Worm (Caenorhabditis elegans) whole organism, late embryonic: Measurements from ENCODE around the gene gei-14.

ENCODE experiments used
- C38D4.7 ChIP-seq: fragments of 200-800 bp; sonication (Bioruptor generic); optimal IDR thresholded peaks from 2 replicates; lab custom pipeline; 2018; ENCODE audit warnings: mild to moderate bottlenecking, missing genetic modification characterization, moderate library complexity, missing compliant biosample characterization
- F13H6.1 ChIP-seq: sonication (generic microtip); optimal IDR thresholded peaks from 2 replicates; lab custom pipeline; 2016; ENCODE audit warnings: missing genetic modification characterization, missing compliant biosample characterization
- K09A11.1 ChIP-seq: sonication (generic microtip); optimal IDR thresholded peaks from 2 replicates; lab custom pipeline; 2017; ENCODE audit warnings: antibody characterized with exemption, mild to moderate bottlenecking, missing genetic modification characterization, missing compliant biosample characterization; ENCODE audit not compliant: insufficient read depth
- ahr-1 ChIP-seq: sonication (generic microtip); optimal IDR thresholded peaks from 2 replicates; lab custom pipeline; 2016; ENCODE audit warnings: missing genetic modification characterization, missing compliant biosample characterization
- ama-1 ChIP-seq: fragments of 150-350 bp; optimal IDR thresholded peaks from 2 replicates; lab custom pipeline; 2014
- ceh-14 ChIP-seq: sonication (generic microtip); optimal IDR thresholded peaks from 2 replicates; lab custom pipeline; 2016; ENCODE audit warnings: missing genotype, missing genetic modification characterization, missing compliant biosample characterization
- ceh-18 ChIP-seq: sonication (generic microtip); optimal IDR thresholded peaks from 2 replicates; lab custom pipeline; 2016; ENCODE audit warnings: missing genetic modification characterization, missing compliant biosample characterization
- ceh-19 ChIP-seq: fragments of 200-800 bp; sonication (Bioruptor generic); optimal IDR thresholded peaks from 2 replicates; lab custom pipeline; 2018; ENCODE audit warnings: mild to moderate bottlenecking, missing genetic modification characterization, missing compliant biosample characterization
- ceh-2 ChIP-seq: sonication (generic microtip); optimal IDR thresholded peaks from 2 replicates; lab custom pipeline; 2016; ENCODE audit warnings: missing genotype, missing genetic modification characterization, missing compliant biosample characterization
- ceh-30 ChIP-seq: fragments of 150-350 bp; optimal IDR thresholded peaks from 2 replicates; lab custom pipeline; 2014; ENCODE audit warnings: missing biosample characterization, missing genetic modification characterization
- ceh-31 ChIP-seq: sonication (generic microtip); optimal IDR thresholded peaks from 2 replicates; lab custom pipeline; 2016; ENCODE audit warnings: missing genetic modification characterization, missing compliant biosample characterization
- ceh-48 ChIP-seq: sonication (generic microtip); optimal IDR thresholded peaks from 2 replicates; lab custom pipeline; 2016; ENCODE audit warnings: missing genetic modification characterization, inconsistent platforms, missing compliant biosample characterization
- ceh-6 ChIP-seq: fragments of 200-800 bp; sonication (Bioruptor generic); optimal IDR thresholded peaks from 2 replicates; lab custom pipeline; 2018; ENCODE audit warnings: mild to moderate bottlenecking, missing genetic modification characterization, missing compliant biosample characterization
- ceh-9 ChIP-seq: sonication (generic microtip); optimal IDR thresholded peaks from 2 replicates; lab custom pipeline; 2016; ENCODE audit warnings: mild to moderate bottlenecking, missing genetic modification characterization, inconsistent platforms, missing compliant biosample characterization
- che-1 ChIP-seq: sonication (generic microtip); optimal IDR thresholded peaks from 2 replicates; lab custom pipeline; 2016; ENCODE audit warnings: mild to moderate bottlenecking, missing genetic modification characterization, missing compliant biosample characterization
- dve-1 ChIP-seq: sonication (generic microtip); optimal IDR thresholded peaks from 2 replicates; lab custom pipeline; 2017; ENCODE audit warnings: antibody characterized with exemption, mild to moderate bottlenecking, missing genetic modification characterization, missing compliant biosample characterization
- elt-2 ChIP-seq: sonication (generic microtip); optimal IDR thresholded peaks from 2 replicates; lab custom pipeline; 2016; ENCODE audit warnings: missing genetic modification reagents, missing genetic modification characterization, missing compliant biosample characterization
- elt-4 ChIP-seq: sonication (generic microtip); optimal IDR thresholded peaks from 2 replicates; lab custom pipeline; 2016; ENCODE audit warnings: missing genetic modification characterization, missing compliant biosample characterization
- eyg-1 ChIP-seq: sonication (generic microtip); optimal IDR thresholded peaks from 2 replicates; lab custom pipeline; 2016; ENCODE audit warnings: missing genotype, missing genetic modification characterization, missing compliant biosample characterization
- fax-1 ChIP-seq: sonication (generic microtip); optimal IDR thresholded peaks from 2 replicates; lab custom pipeline; 2016; ENCODE audit warnings: missing genotype, missing genetic modification characterization, missing compliant biosample characterization
- fkh-10 ChIP-seq: fragments of 150-350 bp; optimal IDR thresholded peaks from 2 replicates; lab custom pipeline; 2014; ENCODE audit warnings: missing biosample characterization, missing genetic modification reagents, missing genetic modification characterization
- fkh-6 ChIP-seq: sonication (generic microtip); optimal IDR thresholded peaks from 2 replicates; lab custom pipeline; 2016; ENCODE audit warnings: missing genetic modification characterization, missing compliant biosample characterization
- gmeb-2 ChIP-seq: sonication (generic microtip); optimal IDR thresholded peaks from 2 replicates; lab custom pipeline; 2016; ENCODE audit warnings: missing genetic modification characterization, inconsistent platforms, missing compliant biosample characterization
- hlh-15 ChIP-seq: sonication (generic microtip); optimal IDR thresholded peaks from 2 replicates; lab custom pipeline; 2016; ENCODE audit warnings: missing genetic modification characterization, missing compliant biosample characterization
- hlh-30 ChIP-seq: sonication (generic microtip); optimal IDR thresholded peaks from 2 replicates; lab custom pipeline; 2017; ENCODE audit warnings: antibody characterized with exemption, missing genetic modification characterization, missing compliant biosample characterization; ENCODE audit not compliant: insufficient read depth
- lim-6 ChIP-seq: sonication (generic microtip); optimal IDR thresholded peaks from 2 replicates; lab custom pipeline; 2016; ENCODE audit warnings: missing genetic modification characterization, missing compliant biosample characterization
- lin-11 ChIP-seq: fragments of 200-800 bp; sonication (Bioruptor generic); optimal IDR thresholded peaks from 2 replicates; lab custom pipeline; 2018; ENCODE audit warnings: mild to moderate bottlenecking, missing genetic modification characterization, missing compliant biosample characterization
- madf-2 ChIP-seq: sonication (generic microtip); optimal IDR thresholded peaks from 2 replicates; lab custom pipeline; 2017; ENCODE audit warnings: missing genetic modification characterization, missing compliant biosample characterization
- nfya-1 ChIP-seq: sonication (generic microtip); optimal IDR thresholded peaks from 2 replicates; lab custom pipeline; 2017; ENCODE audit warnings: missing genetic modification characterization, mild to moderate bottlenecking, missing compliant biosample characterization, antibody characterized with exemption, moderate library complexity
- odd-2 ChIP-seq: sonication (generic microtip); optimal IDR thresholded peaks from 2 replicates; lab custom pipeline; 2017; ENCODE audit warnings: antibody characterized with exemption, mild to moderate bottlenecking, missing genetic modification characterization, missing compliant biosample characterization
- pag-3 ChIP-seq: sonication (generic microtip); optimal IDR thresholded peaks from 2 replicates; lab custom pipeline; 2016; ENCODE audit warnings: missing compliant biosample characterization, missing genetic modification characterization, borderline replicate concordance
- pha-2 ChIP-seq: sonication (generic microtip); optimal IDR thresholded peaks from 2 replicates; lab custom pipeline; 2017; ENCODE audit warnings: mild to moderate bottlenecking, missing genetic modification characterization, missing compliant biosample characterization
- pqm-1 ChIP-seq: sonication (generic microtip); optimal IDR thresholded peaks from 2 replicates; lab custom pipeline; 2016; ENCODE audit warnings: missing genetic modification characterization, missing compliant biosample characterization
- ref-2 ChIP-seq: sonication (generic microtip); optimal IDR thresholded peaks from 2 replicates; lab custom pipeline; 2016; ENCODE audit warnings: missing genetic modification characterization, missing compliant biosample characterization
- rnt-1 ChIP-seq: sonication (generic microtip); optimal IDR thresholded peaks from 2 replicates; lab custom pipeline; 2016; ENCODE audit warnings: missing genetic modification characterization, missing compliant biosample characterization
- sdc-2 ChIP-seq: sonication (generic microtip); optimal IDR thresholded peaks from 2 replicates; lab custom pipeline; 2016; ENCODE audit warnings: missing genotype, missing genetic modification characterization, missing compliant biosample characterization
- syd-9 ChIP-seq: sonication (generic microtip); optimal IDR thresholded peaks from 2 replicates; lab custom pipeline; 2016; ENCODE audit warnings: mild to moderate bottlenecking, missing genetic modification characterization, moderate library complexity, missing compliant biosample characterization
- tbx-2 ChIP-seq: sonication (generic microtip); optimal IDR thresholded peaks from 2 replicates; lab custom pipeline; 2016; ENCODE audit warnings: missing genetic modification characterization, missing compliant biosample characterization
- tbx-7 ChIP-seq: sonication (generic microtip); optimal IDR thresholded peaks from 2 replicates; lab custom pipeline; 2016; ENCODE audit warnings: missing genotype, missing genetic modification characterization, missing compliant biosample characterization
- unc-42 ChIP-seq: sonication (generic microtip); optimal IDR thresholded peaks from 2 replicates; lab custom pipeline; 2016; ENCODE audit warnings: missing genotype, missing genetic modification characterization, missing compliant biosample characterization
- unc-55 ChIP-seq: sonication (generic microtip); optimal IDR thresholded peaks from 2 replicates; lab custom pipeline; 2017; ENCODE audit warnings: missing biosample characterization, missing genetic modification reagents, missing genetic modification characterization
- unc-86 ChIP-seq: sonication (generic microtip); optimal IDR thresholded peaks from 2 replicates; lab custom pipeline; 2016; ENCODE audit warnings: missing genetic modification characterization, missing compliant biosample characterization

gei-14 gene

ce11 chrII:8283158-8283717 is 7.2 kb upstream of the gei-14 start, which contains the start of the genes nst-1 and cct-4:
TSS of gene nst-1 (minus strand) at chrII:8283208.
TSS of gene cct-4 (plus strand) at chrII:8283667.
- TF ChIP-seq fkh-6 (tag; lab: Kevin White, UChicago) (no peak), ceh-19 (GFP tag; lab: Kevin White, UChicago) (no peak)

ce11 chrII:8278415-8278814 is 2.4 kb upstream of the gei-14 start, which contains the start of the genes mrpl-10 and clec-142:
TSS of gene mrpl-10 (minus strand) at chrII:8278515.
TSS of gene clec-142 (plus strand) at chrII:8278678.
- TF ChIP-seq pag-3: no peak
- no peak for TF ChIP-seq ceh-31 (tag; lab: Kevin White, UChicago)
- TF ChIP-seq eyg-1 (tag; lab: Kevin White, UChicago): no peak
- TF ChIP-seq hlh-30: no peak
- no peak for TF ChIP-seq sdc-2
- no peak for TF ChIP-seq dve-1 (tag; lab: Kevin White, UChicago)
- no peak for TF ChIP-seq hlh-15 (tag; lab: Kevin White, UChicago)
- TF ChIP-seq fkh-10: no peak
- no peak for TF ChIP-seq pha-2 (tag; lab: Kevin White, UChicago)
- TF ChIP-seq ceh-6 (GFP tag; lab: Kevin White, UChicago): no peak
- TF ChIP-seq pqm-1: no peak
- no peak for TF ChIP-seq nfya-1 (tag; lab: Kevin White, UChicago)
- TF ChIP-seq fax-1 (tag; lab: Kevin White, UChicago): no peak
- no peak for TF ChIP-seq fkh-6 (tag; lab: Kevin White, UChicago)
- no peak for TF ChIP-seq ceh-2 (tag; lab: Kevin White, UChicago)

ce11 chrII:8273060-8273459 is 3.0 kb downstream of the gei-14 start:
- TF ChIP-seq sdc-2 (no peak), gmeb-2 (tag; lab: Kevin White, UChicago) (no peak), ceh-30 (no peak), rnt-1 (tag; lab: Kevin White, UChicago) (no peak), unc-55 (no peak), unc-86 (tag; lab: Kevin White, UChicago) (no peak), tbx-2 (no peak), C38D4.7 (GFP tag; lab: Kevin White, UChicago) (no peak), ceh-9 (tag; lab: Kevin White, UChicago) (no peak), ahr-1 (tag; lab: Kevin White, UChicago) (no peak), madf-2 (no peak), ceh-14 (tag; lab: Kevin White, UChicago) (no peak), odd-2 (no peak), lim-6 (tag; lab: Kevin White, UChicago) (no peak), ceh-2 (tag; lab: Kevin White, UChicago) (no peak), hlh-15 (tag; lab: Kevin White, UChicago) (no peak), K09A11.1 (no peak), ama-1 (no peak), fkh-10 (no peak)
- TF ChIP-seq, all 69 proteins: peak for 0

ce11 chrII:8269855-8270647 is 6.0 kb downstream of the gei-14 start, which contains the start of gene tdc-1:
TSS of gene tdc-1 (plus strand) at chrII:8270597.
- TF ChIP-seq dve-1 (tag; lab: Kevin White, UChicago) (no peak), elt-2 (tag; lab: Kevin White, UChicago) (peak; percentile 3)
- TF ChIP-seq, all 69 proteins: peak for 1

- TF ChIP-seq lin-11 (tag; lab: Kevin White, UChicago): no peak
- no peak for TF ChIP-seq ceh-9 (tag; lab: Kevin White, UChicago)
- TF ChIP-seq che-1 (tag; lab: Kevin White, UChicago): no peak
- no peak for TF ChIP-seq ceh-18
- no peak for TF ChIP-seq sdc-2
- TF ChIP-seq ahr-1 (tag; lab: Kevin White, UChicago): no peak
- TF ChIP-seq madf-2: no peak
- TF ChIP-seq gmeb-2 (tag; lab: Kevin White, UChicago): no peak
- TF ChIP-seq ama-1: no peak
- no peak for TF ChIP-seq lim-6 (tag; lab: Kevin White, UChicago)
- no peak for TF ChIP-seq unc-86 (tag; lab: Kevin White, UChicago)
- no peak for TF ChIP-seq elt-4
- TF ChIP-seq ref-2 (tag; lab: Kevin White, UChicago): no peak
- TF ChIP-seq syd-9 (tag; lab: Kevin White, UChicago): no peak
- TF ChIP-seq ceh-31 (tag; lab: Kevin White, UChicago): no peak
- no peak for TF ChIP-seq tbx-7 (tag; lab: Kevin White, UChicago)
- no peak for TF ChIP-seq F13H6.1 (tag; lab: Kevin White, UChicago)
- TF ChIP-seq unc-42 (tag; lab: Kevin White, UChicago): no peak
- no peak for TF ChIP-seq ceh-48 (tag; lab: Kevin White, UChicago)
Measured at ce11 chrII:8269351-8269750, 6.7 kb downstream of the gei-14 start, which contains the start of gene K01C8.2. TSS of gene K01C8.2 (minus strand) at chrII:8269451.
